Worm (Caenorhabditis elegans) whole organism, early embryonic: ENCODE data around the gene EGAP5.1.

Experiments
- F13C5.2 ChIP-seq: sonication (generic microtip); optimal IDR thresholded peaks from 2 replicates; lab custom pipeline; 2017; ENCODE audit warnings: mild to moderate bottlenecking, missing genetic modification characterization, inconsistent platforms, missing compliant biosample characterization
- ets-7 ChIP-seq: sonication (generic microtip); optimal IDR thresholded peaks from 2 replicates; lab custom pipeline; 2016; ENCODE audit warnings: missing genotype, missing genetic modification characterization, missing compliant biosample characterization
- hmbx-1 ChIP-seq: sonication (generic microtip); optimal IDR thresholded peaks from 2 replicates; lab custom pipeline; 2016; ENCODE audit warnings: mild to moderate bottlenecking, missing genetic modification characterization, missing compliant biosample characterization

ce11 chrX:5164054-5164453 lies 1.2 kb downstream of the EGAP5.1 start:
- TF ChIP-seq hmbx-1 (no peak), F13C5.2 (tag; lab: Kevin White, UChicago) (no peak), ets-7 (no peak)
